Worm (Caenorhabditis elegans) whole organism, late embryonic: Measurements from ENCODE around the gene C54E10.6.

ENCODE experiments used
- C08G9.2 ChIP-seq: sonication (generic microtip); optimal IDR thresholded peaks from 2 replicates; lab custom pipeline; 2016; ENCODE audit warnings: mild to moderate bottlenecking, missing genetic modification characterization, moderate library complexity, missing compliant biosample characterization
- C38D4.7 ChIP-seq: fragments of 200-800 bp; sonication (Bioruptor generic); optimal IDR thresholded peaks from 2 replicates; lab custom pipeline; 2018; ENCODE audit warnings: mild to moderate bottlenecking, missing genetic modification characterization, moderate library complexity, missing compliant biosample characterization
- F13H6.1 ChIP-seq: sonication (generic microtip); optimal IDR thresholded peaks from 2 replicates; lab custom pipeline; 2016; ENCODE audit warnings: missing genetic modification characterization, missing compliant biosample characterization
- K09A11.1 ChIP-seq: sonication (generic microtip); optimal IDR thresholded peaks from 2 replicates; lab custom pipeline; 2017; ENCODE audit warnings: antibody characterized with exemption, mild to moderate bottlenecking, missing genetic modification characterization, missing compliant biosample characterization; ENCODE audit not compliant: insufficient read depth
- ceh-14 ChIP-seq: sonication (generic microtip); optimal IDR thresholded peaks from 2 replicates; lab custom pipeline; 2016; ENCODE audit warnings: missing genotype, missing genetic modification characterization, missing compliant biosample characterization
- ceh-18 ChIP-seq: sonication (generic microtip); optimal IDR thresholded peaks from 2 replicates; lab custom pipeline; 2016; ENCODE audit warnings: missing genetic modification characterization, missing compliant biosample characterization
- ceh-19 ChIP-seq: fragments of 200-800 bp; sonication (Bioruptor generic); optimal IDR thresholded peaks from 2 replicates; lab custom pipeline; 2018; ENCODE audit warnings: mild to moderate bottlenecking, missing genetic modification characterization, missing compliant biosample characterization
- ceh-22 ChIP-seq: sonication (generic microtip); optimal IDR thresholded peaks from 2 replicates; lab custom pipeline; 2017; ENCODE audit warnings: missing biosample characterization, missing genetic modification characterization
- ceh-24 ChIP-seq: sonication (generic microtip); optimal IDR thresholded peaks from 2 replicates; lab custom pipeline; 2016; ENCODE audit warnings: mild to moderate bottlenecking, missing genetic modification characterization, missing compliant biosample characterization
- ceh-30 ChIP-seq: fragments of 150-350 bp; optimal IDR thresholded peaks from 2 replicates; lab custom pipeline; 2014; ENCODE audit warnings: missing biosample characterization, missing genetic modification characterization
- ceh-31 ChIP-seq: sonication (generic microtip); optimal IDR thresholded peaks from 2 replicates; lab custom pipeline; 2016; ENCODE audit warnings: missing genetic modification characterization, missing compliant biosample characterization
- ceh-48 ChIP-seq: sonication (generic microtip); optimal IDR thresholded peaks from 2 replicates; lab custom pipeline; 2016; ENCODE audit warnings: missing genetic modification characterization, inconsistent platforms, missing compliant biosample characterization
- ceh-9 ChIP-seq: sonication (generic microtip); optimal IDR thresholded peaks from 2 replicates; lab custom pipeline; 2016; ENCODE audit warnings: mild to moderate bottlenecking, missing genetic modification characterization, inconsistent platforms, missing compliant biosample characterization
- che-1 ChIP-seq: sonication (generic microtip); optimal IDR thresholded peaks from 2 replicates; lab custom pipeline; 2016; ENCODE audit warnings: mild to moderate bottlenecking, missing genetic modification characterization, missing compliant biosample characterization
- dve-1 ChIP-seq: sonication (generic microtip); optimal IDR thresholded peaks from 2 replicates; lab custom pipeline; 2017; ENCODE audit warnings: antibody characterized with exemption, mild to moderate bottlenecking, missing genetic modification characterization, missing compliant biosample characterization
- elt-4 ChIP-seq: sonication (generic microtip); optimal IDR thresholded peaks from 2 replicates; lab custom pipeline; 2016; ENCODE audit warnings: missing genetic modification characterization, missing compliant biosample characterization
- ets-4 ChIP-seq: sonication (generic microtip); optimal IDR thresholded peaks from 2 replicates; lab custom pipeline; 2016; ENCODE audit warnings: missing genetic modification characterization, missing compliant biosample characterization
- eyg-1 ChIP-seq: sonication (generic microtip); optimal IDR thresholded peaks from 2 replicates; lab custom pipeline; 2016; ENCODE audit warnings: missing genotype, missing genetic modification characterization, missing compliant biosample characterization
- fax-1 ChIP-seq: sonication (generic microtip); optimal IDR thresholded peaks from 2 replicates; lab custom pipeline; 2016; ENCODE audit warnings: missing genotype, missing genetic modification characterization, missing compliant biosample characterization
- fkh-10 ChIP-seq: fragments of 150-350 bp; optimal IDR thresholded peaks from 2 replicates; lab custom pipeline; 2014; ENCODE audit warnings: missing biosample characterization, missing genetic modification reagents, missing genetic modification characterization
- fkh-6 ChIP-seq: sonication (generic microtip); optimal IDR thresholded peaks from 2 replicates; lab custom pipeline; 2016; ENCODE audit warnings: missing genetic modification characterization, missing compliant biosample characterization
- hlh-13 ChIP-seq: fragments of 200-800 bp; sonication (Bioruptor generic); optimal IDR thresholded peaks from 2 replicates; lab custom pipeline; 2018; ENCODE audit warnings: mild to moderate bottlenecking, missing genetic modification characterization, missing compliant biosample characterization
- hlh-6 ChIP-seq: sonication (generic microtip); optimal IDR thresholded peaks from 2 replicates; lab custom pipeline; 2016; ENCODE audit warnings: missing genotype, missing genetic modification characterization, missing compliant biosample characterization
- hlh-8 ChIP-seq: sonication (generic microtip); optimal IDR thresholded peaks from 2 replicates; lab custom pipeline; 2016; ENCODE audit warnings: missing genotype, missing genetic modification characterization, missing compliant biosample characterization
- lim-6 ChIP-seq: sonication (generic microtip); optimal IDR thresholded peaks from 2 replicates; lab custom pipeline; 2016; ENCODE audit warnings: missing genetic modification characterization, missing compliant biosample characterization
- madf-2 ChIP-seq: sonication (generic microtip); optimal IDR thresholded peaks from 2 replicates; lab custom pipeline; 2017; ENCODE audit warnings: missing genetic modification characterization, missing compliant biosample characterization
- mec-3 ChIP-seq: sonication (generic microtip); optimal IDR thresholded peaks from 2 replicates; lab custom pipeline; 2016; ENCODE audit warnings: borderline replicate concordance, missing genetic modification characterization, missing compliant biosample characterization
- nfya-1 ChIP-seq: sonication (generic microtip); optimal IDR thresholded peaks from 2 replicates; lab custom pipeline; 2017; ENCODE audit warnings: missing genetic modification characterization, mild to moderate bottlenecking, missing compliant biosample characterization, antibody characterized with exemption, moderate library complexity
- nhr-232 ChIP-seq: sonication (generic microtip); optimal IDR thresholded peaks from 2 replicates; lab custom pipeline; 2016; ENCODE audit warnings: missing genetic modification characterization, missing compliant biosample characterization
- npax-4 ChIP-seq: sonication (generic microtip); optimal IDR thresholded peaks from 2 replicates; lab custom pipeline; 2016; ENCODE audit warnings: missing genetic modification characterization, missing compliant biosample characterization
- odd-2 ChIP-seq: sonication (generic microtip); optimal IDR thresholded peaks from 2 replicates; lab custom pipeline; 2017; ENCODE audit warnings: antibody characterized with exemption, mild to moderate bottlenecking, missing genetic modification characterization, missing compliant biosample characterization
- pag-3 ChIP-seq: sonication (generic microtip); optimal IDR thresholded peaks from 2 replicates; lab custom pipeline; 2016; ENCODE audit warnings: missing compliant biosample characterization, missing genetic modification characterization, borderline replicate concordance
- rnt-1 ChIP-seq: sonication (generic microtip); optimal IDR thresholded peaks from 2 replicates; lab custom pipeline; 2016; ENCODE audit warnings: missing genetic modification characterization, missing compliant biosample characterization
- sdc-2 ChIP-seq: sonication (generic microtip); optimal IDR thresholded peaks from 2 replicates; lab custom pipeline; 2016; ENCODE audit warnings: missing genotype, missing genetic modification characterization, missing compliant biosample characterization
- sox-2 ChIP-seq: fragments of 200-800 bp; sonication (Bioruptor generic); IDR thresholded peaks from 2 replicates; pipeline ENCODE4 v1.3.6; 2022; ENCODE audit warnings: missing genetic modification reagents, missing genetic modification characterization, missing compliant biosample characterization
- syd-9 ChIP-seq: sonication (generic microtip); optimal IDR thresholded peaks from 2 replicates; lab custom pipeline; 2016; ENCODE audit warnings: mild to moderate bottlenecking, missing genetic modification characterization, moderate library complexity, missing compliant biosample characterization
- tbx-2 ChIP-seq: sonication (generic microtip); optimal IDR thresholded peaks from 2 replicates; lab custom pipeline; 2016; ENCODE audit warnings: missing genetic modification characterization, missing compliant biosample characterization
- tbx-7 ChIP-seq: sonication (generic microtip); optimal IDR thresholded peaks from 2 replicates; lab custom pipeline; 2016; ENCODE audit warnings: missing genotype, missing genetic modification characterization, missing compliant biosample characterization
- unc-42 ChIP-seq: sonication (generic microtip); optimal IDR thresholded peaks from 2 replicates; lab custom pipeline; 2016; ENCODE audit warnings: missing genotype, missing genetic modification characterization, missing compliant biosample characterization
- unc-86 ChIP-seq: sonication (generic microtip); optimal IDR thresholded peaks from 2 replicates; lab custom pipeline; 2016; ENCODE audit warnings: missing genetic modification characterization, missing compliant biosample characterization
- zip-5 ChIP-seq: sonication (generic microtip); optimal IDR thresholded peaks from 2 replicates; lab custom pipeline; 2016; ENCODE audit warnings: missing genetic modification characterization, missing compliant biosample characterization
- ztf-16 ChIP-seq: sonication (generic microtip); optimal IDR thresholded peaks from 2 replicates; lab custom pipeline; 2017; ENCODE audit warnings: missing genetic modification characterization, missing compliant biosample characterization

Gene C54E10.6

ce11 chrV:18808621-18809020, at the start of gene C54E10.6:
C54E10.6 (minus strand) TSS chrV:18808729.
- TF ChIP-seq hlh-8 (tag; lab: Kevin White, UChicago) = peak; percentile 28
- no peak for TF ChIP-seq che-1 (tag; lab: Kevin White, UChicago)
- peak; percentile 29 for TF ChIP-seq tbx-2 (tag; lab: Kevin White, UChicago)
- peak; percentile 66 for TF ChIP-seq ceh-31 (tag; lab: Kevin White, UChicago)
- TF ChIP-seq ceh-18 (tag; lab: Kevin White, UChicago) = peak; percentile 28
- peak; percentile 35 for TF ChIP-seq nfya-1
- TF ChIP-seq ceh-48 (tag; lab: Kevin White, UChicago) = peak; percentile 72
- peak; percentile 28 for TF ChIP-seq ceh-14 (tag; lab: Kevin White, UChicago)
- TF ChIP-seq unc-42 (tag; lab: Kevin White, UChicago) = peak; percentile 96
- peak; percentile 37 for TF ChIP-seq rnt-1
- TF ChIP-seq ztf-16 (tag; lab: Kevin White, UChicago) = no peak
- no peak for TF ChIP-seq fax-1 (tag; lab: Kevin White, UChicago)
- no peak for TF ChIP-seq hlh-13 (GFP tag; lab: Kevin White, UChicago)
- TF ChIP-seq, all 69 proteins: peak for 9

DNA sequence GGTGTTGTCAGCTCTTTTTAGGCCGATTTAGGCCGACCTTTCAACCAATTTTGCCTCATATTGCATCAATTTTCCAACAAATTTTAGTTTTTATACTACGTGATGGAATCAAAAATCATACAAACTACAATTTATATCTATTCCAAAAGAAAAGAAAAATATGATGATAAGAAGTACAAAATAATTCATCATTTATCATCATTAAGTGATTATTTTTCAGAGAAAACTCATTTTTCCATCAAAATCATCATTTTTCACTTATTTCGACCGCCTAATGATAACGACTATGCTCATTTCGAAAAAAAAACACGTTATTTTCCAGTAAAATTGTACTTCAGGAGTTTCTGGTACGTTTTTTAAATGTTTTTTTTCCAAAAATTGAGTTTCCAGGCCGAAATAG, 46.3 kb upstream of the C54E10.6 start:
- TF ChIP-seq syd-9 (tag; lab: Kevin White, UChicago) (no peak), mec-3 (tag; lab: Kevin White, UChicago) (no peak), lim-6 (tag; lab: Kevin White, UChicago) (no peak), tbx-7 (tag; lab: Kevin White, UChicago) (no peak), fkh-10 (GFP tag; lab: Kevin White, UChicago) (no peak), K09A11.1 (tag; lab: Kevin White, UChicago) (no peak), npax-4 (tag; lab: Kevin White, UChicago) (no peak), F13H6.1 (tag; lab: Kevin White, UChicago) (no peak), ceh-31 (tag; lab: Kevin White, UChicago) (no peak), fax-1 (tag; lab: Kevin White, UChicago) (no peak), sox-2 (no peak), dve-1 (tag; lab: Kevin White, UChicago) (no peak), nhr-232 (tag; lab: Kevin White, UChicago) (no peak), hlh-8 (tag; lab: Kevin White, UChicago) (no peak), ceh-24 (tag; lab: Kevin White, UChicago) (no peak), ceh-14 (tag; lab: Kevin White, UChicago) (no peak), che-1 (tag; lab: Kevin White, UChicago) (no peak)

- no peak for TF ChIP-seq pag-3 (tag; lab: Kevin White, UChicago)
- TF ChIP-seq che-1 (tag; lab: Kevin White, UChicago) = no peak
- TF ChIP-seq eyg-1 (tag; lab: Kevin White, UChicago) = no peak
- TF ChIP-seq ets-4 (tag; lab: Kevin White, UChicago) = no peak
- no peak for TF ChIP-seq ceh-9 (tag; lab: Kevin White, UChicago)
- no peak for TF ChIP-seq odd-2
Observed at ce11 chrV:18848578-18848977, 40.0 kb upstream of the C54E10.6 start.

ce11 chrV:18846480-18846879, 38.0 kb upstream of the C54E10.6 start, which contains the start of gene nhr-230:
nhr-230 (plus strand) TSS chrV:18846780.
- TF ChIP-seq madf-2 = no peak
- TF ChIP-seq tbx-7 (tag; lab: Kevin White, UChicago) = no peak
- TF ChIP-seq unc-42 (tag; lab: Kevin White, UChicago) = no peak
- no peak for TF ChIP-seq ceh-14 (tag; lab: Kevin White, UChicago)
- no peak for TF ChIP-seq unc-86 (tag; lab: Kevin White, UChicago)
- TF ChIP-seq sdc-2 (tag; lab: Kevin White, UChicago) = no peak
- no peak for TF ChIP-seq npax-4 (tag; lab: Kevin White, UChicago)

DNA sequence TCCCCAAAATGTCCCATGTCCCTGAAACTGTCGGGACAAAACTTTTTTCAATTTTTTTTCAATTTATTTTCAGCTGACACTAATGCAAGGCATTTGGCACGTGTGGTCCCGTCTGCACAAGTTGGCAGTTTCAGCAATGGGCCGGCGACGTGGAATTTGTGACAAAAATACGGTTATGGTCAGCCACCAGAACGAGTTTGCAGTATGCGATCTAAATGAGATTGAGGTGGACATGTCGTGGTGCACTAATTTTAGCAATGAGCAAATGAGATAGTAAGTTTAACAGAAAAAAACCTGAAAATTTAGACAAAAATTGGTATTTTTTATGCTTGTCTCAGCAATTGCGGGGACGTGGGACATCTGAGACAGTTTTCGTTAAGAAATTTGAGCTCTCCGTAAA, 33.9 kb upstream of the C54E10.6 start:
- TF ChIP-seq zip-5 (tag; lab: Kevin White, UChicago) (no peak), hlh-6 (no peak), ceh-19 (GFP tag; lab: Kevin White, UChicago) (no peak), tbx-7 (tag; lab: Kevin White, UChicago) (no peak), fkh-6 (tag; lab: Kevin White, UChicago) (no peak), elt-4 (no peak), ceh-24 (tag; lab: Kevin White, UChicago) (no peak), ceh-30 (tag; lab: Kevin White, UChicago) (no peak), C38D4.7 (GFP tag; lab: Kevin White, UChicago) (no peak), C08G9.2 (tag; lab: Kevin White, UChicago) (no peak), ceh-22 (tag; lab: Kevin White, UChicago) (no peak)
- TF ChIP-seq, all 69 proteins: peak for 0
